Worm (Caenorhabditis elegans) whole organism, late embryonic: ENCODE results near the gene F15B9.11.

Experiments used
- K02D7.2 ChIP-seq: sonication (generic microtip); optimal IDR thresholded peaks from 2 replicates; lab custom pipeline; 2017; ENCODE audit warnings: mild to moderate bottlenecking, missing genetic modification characterization, missing compliant biosample characterization
- T23F11.4 ChIP-seq: fragments of 200-800 bp; sonication (Bioruptor generic); optimal IDR thresholded peaks from 2 replicates; lab custom pipeline; 2018; ENCODE audit warnings: mild to moderate bottlenecking, missing genetic modification characterization, missing compliant biosample characterization
- ahr-1 ChIP-seq: sonication (generic microtip); optimal IDR thresholded peaks from 2 replicates; lab custom pipeline; 2016; ENCODE audit warnings: missing genetic modification characterization, missing compliant biosample characterization
- ceh-18 ChIP-seq: sonication (generic microtip); optimal IDR thresholded peaks from 2 replicates; lab custom pipeline; 2016; ENCODE audit warnings: missing genetic modification characterization, missing compliant biosample characterization
- ceh-31 ChIP-seq: sonication (generic microtip); optimal IDR thresholded peaks from 2 replicates; lab custom pipeline; 2016; ENCODE audit warnings: missing genetic modification characterization, missing compliant biosample characterization
- ceh-34 ChIP-seq: sonication (generic microtip); optimal IDR thresholded peaks from 2 replicates; lab custom pipeline; 2016; ENCODE audit warnings: mild to moderate bottlenecking, missing genetic modification characterization, missing compliant biosample characterization
- ceh-48 ChIP-seq: sonication (generic microtip); optimal IDR thresholded peaks from 2 replicates; lab custom pipeline; 2016; ENCODE audit warnings: missing genetic modification characterization, inconsistent platforms, missing compliant biosample characterization
- ceh-6 ChIP-seq: fragments of 200-800 bp; sonication (Bioruptor generic); optimal IDR thresholded peaks from 2 replicates; lab custom pipeline; 2018; ENCODE audit warnings: mild to moderate bottlenecking, missing genetic modification characterization, missing compliant biosample characterization
- che-1 ChIP-seq: sonication (generic microtip); optimal IDR thresholded peaks from 2 replicates; lab custom pipeline; 2016; ENCODE audit warnings: mild to moderate bottlenecking, missing genetic modification characterization, missing compliant biosample characterization
- dmd-4 ChIP-seq: sonication (generic microtip); optimal IDR thresholded peaks from 2 replicates; lab custom pipeline; 2016; ENCODE audit warnings: borderline replicate concordance, missing genetic modification characterization, missing compliant biosample characterization
- dve-1 ChIP-seq: sonication (generic microtip); optimal IDR thresholded peaks from 2 replicates; lab custom pipeline; 2017; ENCODE audit warnings: antibody characterized with exemption, mild to moderate bottlenecking, missing genetic modification characterization, missing compliant biosample characterization
- elt-2 ChIP-seq: sonication (generic microtip); optimal IDR thresholded peaks from 2 replicates; lab custom pipeline; 2016; ENCODE audit warnings: missing genetic modification reagents, missing genetic modification characterization, missing compliant biosample characterization
- fkh-10 ChIP-seq: fragments of 150-350 bp; optimal IDR thresholded peaks from 2 replicates; lab custom pipeline; 2014; ENCODE audit warnings: missing biosample characterization, missing genetic modification reagents, missing genetic modification characterization
- fkh-6 ChIP-seq: sonication (generic microtip); optimal IDR thresholded peaks from 2 replicates; lab custom pipeline; 2016; ENCODE audit warnings: missing genetic modification characterization, missing compliant biosample characterization
- hlh-30 ChIP-seq: sonication (generic microtip); optimal IDR thresholded peaks from 2 replicates; lab custom pipeline; 2017; ENCODE audit warnings: antibody characterized with exemption, missing genetic modification characterization, missing compliant biosample characterization; ENCODE audit not compliant: insufficient read depth
- lim-6 ChIP-seq: sonication (generic microtip); optimal IDR thresholded peaks from 2 replicates; lab custom pipeline; 2016; ENCODE audit warnings: missing genetic modification characterization, missing compliant biosample characterization
- madf-2 ChIP-seq: sonication (generic microtip); optimal IDR thresholded peaks from 2 replicates; lab custom pipeline; 2017; ENCODE audit warnings: missing genetic modification characterization, missing compliant biosample characterization
- nfya-1 ChIP-seq: sonication (generic microtip); optimal IDR thresholded peaks from 2 replicates; lab custom pipeline; 2017; ENCODE audit warnings: missing genetic modification characterization, mild to moderate bottlenecking, missing compliant biosample characterization, antibody characterized with exemption, moderate library complexity
- odd-2 ChIP-seq: sonication (generic microtip); optimal IDR thresholded peaks from 2 replicates; lab custom pipeline; 2017; ENCODE audit warnings: antibody characterized with exemption, mild to moderate bottlenecking, missing genetic modification characterization, missing compliant biosample characterization
- pag-3 ChIP-seq: sonication (generic microtip); optimal IDR thresholded peaks from 2 replicates; lab custom pipeline; 2016; ENCODE audit warnings: missing compliant biosample characterization, missing genetic modification characterization, borderline replicate concordance
- pha-2 ChIP-seq: sonication (generic microtip); optimal IDR thresholded peaks from 2 replicates; lab custom pipeline; 2017; ENCODE audit warnings: mild to moderate bottlenecking, missing genetic modification characterization, missing compliant biosample characterization
- ref-2 ChIP-seq: sonication (generic microtip); optimal IDR thresholded peaks from 2 replicates; lab custom pipeline; 2016; ENCODE audit warnings: missing genetic modification characterization, missing compliant biosample characterization
- rnt-1 ChIP-seq: sonication (generic microtip); optimal IDR thresholded peaks from 2 replicates; lab custom pipeline; 2016; ENCODE audit warnings: missing genetic modification characterization, missing compliant biosample characterization
- sdc-2 ChIP-seq: sonication (generic microtip); optimal IDR thresholded peaks from 2 replicates; lab custom pipeline; 2016; ENCODE audit warnings: missing genotype, missing genetic modification characterization, missing compliant biosample characterization
- sox-4 ChIP-seq: sonication (generic microtip); optimal IDR thresholded peaks from 2 replicates; lab custom pipeline; 2017; ENCODE audit warnings: mild to moderate bottlenecking, missing genetic modification characterization, inconsistent platforms, missing compliant biosample characterization
- syd-9 ChIP-seq: sonication (generic microtip); optimal IDR thresholded peaks from 2 replicates; lab custom pipeline; 2016; ENCODE audit warnings: mild to moderate bottlenecking, missing genetic modification characterization, moderate library complexity, missing compliant biosample characterization
- tbx-2 ChIP-seq: sonication (generic microtip); optimal IDR thresholded peaks from 2 replicates; lab custom pipeline; 2016; ENCODE audit warnings: missing genetic modification characterization, missing compliant biosample characterization
- ttx-3 ChIP-seq: sonication (generic microtip); optimal IDR thresholded peaks from 2 replicates; lab custom pipeline; 2016; ENCODE audit warnings: missing genetic modification reagents, missing genetic modification characterization, missing compliant biosample characterization
- unc-42 ChIP-seq: sonication (generic microtip); optimal IDR thresholded peaks from 2 replicates; lab custom pipeline; 2016; ENCODE audit warnings: missing genotype, missing genetic modification characterization, missing compliant biosample characterization
- unc-86 ChIP-seq: sonication (generic microtip); optimal IDR thresholded peaks from 2 replicates; lab custom pipeline; 2016; ENCODE audit warnings: missing genetic modification characterization, missing compliant biosample characterization

F15B9.11 gene

DNA sequence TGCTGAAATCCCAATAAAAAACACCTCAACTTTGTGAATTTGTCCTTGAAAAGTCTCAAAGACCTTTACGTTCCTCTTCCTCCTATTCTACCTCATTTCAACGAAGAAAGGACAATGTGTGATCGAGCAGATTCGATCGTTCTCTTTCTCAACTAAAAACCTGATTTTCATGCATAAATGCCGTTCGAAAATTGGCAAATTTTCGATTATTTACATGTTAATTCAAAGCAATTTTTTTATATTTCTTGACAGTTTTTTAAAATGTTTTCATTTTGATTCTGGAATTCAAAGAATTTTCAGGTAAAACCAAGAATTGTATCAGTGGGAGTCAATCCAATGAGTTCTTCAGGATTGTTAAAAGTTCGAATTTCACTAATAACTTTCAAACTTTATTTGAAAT lies 24.1 kb downstream of the F15B9.11 start, which contains the start of gene lin-46:
TSS of gene lin-46 (plus strand) at position 301 of the 400 bp plus-strand sequence.
- no peak for TF ChIP-seq dmd-4 (tag; lab: Kevin White, UChicago)

ce11 chrV:12967925-12968327 lies 24.8 kb downstream of the F15B9.11 start, which contains the start of gene R186.8:
Gene R186.8 (minus strand): TSS chrV:12967982.
- TF ChIP-seq tbx-2 (tag; lab: Kevin White, UChicago) (peak; percentile 13), ref-2 (tag; lab: Kevin White, UChicago) (peak; percentile 45), ceh-34 (tag; lab: Kevin White, UChicago) (peak; percentile 0), unc-42 (tag; lab: Kevin White, UChicago) (peak; percentile 92), ceh-18 (peak; percentile 24), nfya-1 (tag; lab: Kevin White, UChicago) (peak; percentile 10), ceh-31 (tag; lab: Kevin White, UChicago) (peak; percentile 19), elt-2 (peak; percentile 41)

DNA sequence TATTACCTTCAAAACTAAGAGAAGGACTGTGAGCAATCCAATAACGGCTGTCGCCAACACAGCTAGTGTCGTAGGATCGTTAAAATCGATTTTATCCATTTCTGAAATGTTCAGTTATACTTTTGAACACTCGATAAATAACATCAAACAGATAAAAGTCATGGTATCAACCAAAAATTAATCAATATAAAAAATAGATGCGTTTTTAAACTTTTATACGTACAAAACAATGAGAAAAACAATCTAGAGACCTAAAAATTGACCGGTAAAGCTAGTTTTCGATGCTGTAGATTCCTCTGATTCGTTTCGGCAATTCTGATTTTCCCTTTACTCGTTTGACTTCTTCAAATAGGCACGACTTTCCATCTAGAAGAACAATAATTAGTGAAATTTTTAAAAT lies 25.6 kb downstream of the F15B9.11 start, which contains the start of gene R186.3:
TSS of gene R186.3 (minus strand) at position 101 of the 400 bp plus-strand sequence.
- no peak for TF ChIP-seq pag-3 (tag; lab: Kevin White, UChicago)
- no peak for TF ChIP-seq sdc-2
- TF ChIP-seq nfya-1 (tag; lab: Kevin White, UChicago), result no peak
- TF ChIP-seq rnt-1, result no peak
- TF ChIP-seq hlh-30 (tag; lab: Kevin White, UChicago), result no peak
- no peak for TF ChIP-seq lim-6 (tag; lab: Kevin White, UChicago)
- TF ChIP-seq K02D7.2 (tag; lab: Kevin White, UChicago), result no peak
- TF ChIP-seq syd-9, result no peak
- no peak for TF ChIP-seq ttx-3
- TF ChIP-seq ahr-1 (tag; lab: Kevin White, UChicago), result no peak
- no peak for TF ChIP-seq unc-86 (tag; lab: Kevin White, UChicago)
- TF ChIP-seq odd-2 (tag; lab: Kevin White, UChicago), result no peak

DNA sequence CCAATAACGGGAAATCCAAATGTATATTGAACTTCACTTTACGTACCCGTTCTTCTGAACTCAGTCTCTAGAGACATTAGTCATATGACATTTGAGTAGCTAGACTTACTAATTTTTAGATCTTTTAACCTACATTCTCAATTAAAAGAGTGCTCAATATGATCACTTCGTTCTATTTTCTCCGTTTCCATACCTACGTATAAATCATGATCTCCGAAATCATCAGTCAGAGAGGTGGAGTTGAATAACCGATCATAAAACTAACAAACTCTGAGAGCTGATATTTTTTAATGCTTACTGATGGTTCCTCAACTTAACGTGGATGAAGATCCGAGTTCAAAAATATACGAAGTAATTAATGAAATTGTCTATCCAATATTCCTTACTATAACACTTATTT lies 28.6 kb downstream of the F15B9.11 start, which contains the start of gene srd-35:
TSS of gene srd-35 (plus strand) at position 301 of the 400 bp plus-strand sequence.
- TF ChIP-seq ref-2 (tag; lab: Kevin White, UChicago) (no peak), T23F11.4 (GFP tag; lab: Kevin White, UChicago) (no peak), ceh-6 (no peak), odd-2 (tag; lab: Kevin White, UChicago) (no peak), ceh-31 (tag; lab: Kevin White, UChicago) (no peak), che-1 (tag; lab: Kevin White, UChicago) (no peak), madf-2 (tag; lab: Kevin White, UChicago) (no peak), sox-4 (tag; lab: Kevin White, UChicago) (no peak), fkh-10 (GFP tag; lab: Kevin White, UChicago) (no peak), dve-1 (tag; lab: Kevin White, UChicago) (no peak), fkh-6 (tag; lab: Kevin White, UChicago) (no peak)

- peak; percentile 57 for TF ChIP-seq elt-2
- TF ChIP-seq fkh-10 (GFP tag; lab: Kevin White, UChicago), result no peak
- no peak for TF ChIP-seq ceh-48 (tag; lab: Kevin White, UChicago)
These were observed 29.5 kb downstream of the F15B9.11 start, which contains the start of gene hrg-9 for ce11 chrV:12963192-12963591. Gene hrg-9 (minus strand): TSS chrV:12963343.

ce11 chrV:12961085-12961560 lies 31.6 kb downstream of the F15B9.11 start, which contains the start of gene mpst-7:
Gene mpst-7 (minus strand): TSS chrV:12961135.
- no peak for TF ChIP-seq ceh-34 (tag; lab: Kevin White, UChicago)
- TF ChIP-seq fkh-10 (GFP tag; lab: Kevin White, UChicago), result no peak
- no peak for TF ChIP-seq odd-2 (tag; lab: Kevin White, UChicago)
- no peak for TF ChIP-seq dve-1 (tag; lab: Kevin White, UChicago)
- TF ChIP-seq ahr-1 (tag; lab: Kevin White, UChicago), result no peak
- no peak for TF ChIP-seq pha-2 (tag; lab: Kevin White, UChicago)
- TF ChIP-seq, all 69 proteins: peak for 0
